Worm (Caenorhabditis elegans): ENCODE results near the gene clec-138.

ce11 chrII:4600818-4601217 lies 18.8 kb downstream of the clec-138 start:
- TF ChIP-seq flt-1 (GFP tag; IDR thresholded peaks at IDR 0.05) (no peak), tab-1 (GFP tag; IDR thresholded peaks at IDR 0.05) (no peak), ztf-29 (GFP tag; IDR thresholded peaks at IDR 0.05) (no peak), med-1 (GFP tag; optimal IDR thresholded peaks at IDR 0.05; ENCODE audit: insufficient read depth) (no peak), ref-1 (GFP tag; conservative IDR thresholded peaks at IDR 0.05) (no peak), cog-1 (tag; optimal IDR thresholded peaks at IDR 0.05) (no peak), ztf-23 (GFP tag; IDR thresholded peaks at IDR 0.05) (no peak), klf-2 (GFP tag; conservative IDR thresholded peaks at IDR 0.05) (no peak)
